Worm (Caenorhabditis elegans) whole organism, young adult: Measurements from ENCODE around the gene fbxa-79.

ENCODE experiments used
- F57A8.1 ChIP-seq: fragments of 200-800 bp; sonication (Bioruptor generic); optimal IDR thresholded peaks from 2 replicates; lab custom pipeline; 2018; ENCODE audit warnings: mild to moderate bottlenecking, missing genetic modification characterization, moderate library complexity, missing compliant biosample characterization
- T07F8.4 ChIP-seq: sonication (generic microtip); optimal IDR thresholded peaks from 2 replicates; lab custom pipeline; 2016; ENCODE audit warnings: mild to moderate bottlenecking, missing genetic modification characterization, moderate library complexity, missing compliant biosample characterization
- Y53F4B.3 ChIP-seq: fragments of 200-800 bp; sonication (Bioruptor generic); IDR thresholded peaks from 2 replicates; pipeline ENCODE4 v1.3.6; 2022; ENCODE audit warnings: missing genetic modification reagents, missing genetic modification characterization, missing compliant biosample characterization
- ceh-79 ChIP-seq: sonication (generic microtip); optimal IDR thresholded peaks from 2 replicates; lab custom pipeline; 2017; ENCODE audit warnings: mild to moderate bottlenecking, missing genetic modification characterization, missing compliant biosample characterization
- dpl-1 ChIP-seq: fragments of 150-350 bp; optimal IDR thresholded peaks from 2 replicates; lab custom pipeline; 2014; ENCODE audit warnings: missing biosample characterization, missing genetic modification reagents, missing genetic modification characterization
- ets-4 ChIP-seq: fragments of 200-800 bp; sonication (Bioruptor generic); optimal IDR thresholded peaks from 2 replicates; lab custom pipeline; 2018; ENCODE audit warnings: mild to moderate bottlenecking, missing genetic modification characterization, missing compliant biosample characterization
- him-1 ChIP-seq: sonication (generic microtip); optimal IDR thresholded peaks from 2 replicates; lab custom pipeline; 2016; ENCODE audit warnings: missing genotype, missing genetic modification reagents, missing genetic modification characterization, missing compliant biosample characterization
- lin-40 ChIP-seq: sonication (generic microtip); optimal IDR thresholded peaks from 2 replicates; lab custom pipeline; 2016; ENCODE audit warnings: missing genetic modification characterization, mild to moderate bottlenecking, missing compliant biosample characterization, missing genotype, missing genetic modification reagents
- mcd-1 ChIP-seq: fragments of 200-800 bp; sonication (Bioruptor generic); IDR thresholded peaks from 2 replicates; pipeline ENCODE4 v1.3.6; 2022; ENCODE audit warnings: missing genetic modification reagents, missing genetic modification characterization, missing compliant biosample characterization
- nfya-1 ChIP-seq: sonication (generic microtip); optimal IDR thresholded peaks from 2 replicates; lab custom pipeline; 2017; ENCODE audit warnings: antibody characterized with exemption, missing compliant biosample characterization, missing genetic modification characterization, borderline replicate concordance; ENCODE audit not compliant: insufficient read depth
- nhr-179 ChIP-seq: sonication (generic microtip); optimal IDR thresholded peaks from 2 replicates; lab custom pipeline; 2016; ENCODE audit warnings: mild to moderate bottlenecking, missing genetic modification characterization, missing compliant biosample characterization

DNA sequence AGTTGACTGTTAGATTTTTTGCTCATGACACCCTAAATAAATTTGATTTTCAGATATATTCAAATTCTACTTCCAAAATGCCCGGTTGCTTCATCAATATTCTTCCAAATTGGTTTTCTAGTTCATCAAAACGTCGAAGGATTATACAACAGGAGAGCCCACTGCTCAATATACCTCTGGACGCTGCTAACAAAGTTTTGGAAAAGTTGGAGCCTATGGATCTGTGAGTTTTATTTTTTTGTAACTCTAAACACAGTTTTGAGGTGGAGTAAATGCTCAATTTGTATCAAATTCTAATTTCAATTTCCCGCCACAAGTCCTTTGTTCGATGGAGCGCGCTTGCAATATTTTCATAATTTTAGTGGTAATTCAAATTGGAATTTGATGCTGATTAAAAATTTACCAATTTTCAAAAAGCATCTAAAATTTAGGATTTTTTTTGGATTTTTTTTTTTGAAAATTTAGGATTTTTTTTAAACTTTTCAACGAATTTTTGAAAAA, 34.9 kb upstream of the fbxa-79 start, which contains the start of gene fbxa-27:
- TF ChIP-seq lin-40 (tag; lab: Kevin White, UChicago) (no peak), ceh-79 (tag; lab: Kevin White, UChicago) (no peak), F57A8.1 (no peak), Y53F4B.3 (no peak), mcd-1 (GFP tag; lab: Robert Waterston, UW) (no peak), him-1 (tag; lab: Kevin White, UChicago) (no peak), nfya-1 (tag; lab: Kevin White, UChicago) (no peak), nhr-179 (tag; lab: Kevin White, UChicago) (no peak), ets-4 (no peak), dpl-1 (GFP tag; lab: Kevin White, UChicago) (no peak), T07F8.4 (tag; lab: Kevin White, UChicago) (no peak)
